Worm (Caenorhabditis elegans) whole organism, L1 larva: Measurements from ENCODE around the gene nlp-50.

Experiments used
- C16A3.4 ChIP-seq: fragments of 150-350 bp; optimal IDR thresholded peaks from 2 replicates; lab custom pipeline; 2014; ENCODE audit warnings: missing biosample characterization, missing genetic modification characterization
- C34B4.2 ChIP-seq: sonication (generic microtip); optimal IDR thresholded peaks from 2 replicates; lab custom pipeline; 2017; ENCODE audit warnings: mild to moderate bottlenecking, missing genetic modification characterization, missing compliant biosample characterization
- F16B12.6 ChIP-seq: fragments of 150-350 bp; optimal IDR thresholded peaks from 2 replicates; lab custom pipeline; 2014; ENCODE audit warnings: missing biosample characterization, missing genetic modification characterization
- Y116A8C.19 ChIP-seq: sonication (generic microtip); optimal IDR thresholded peaks from 2 replicates; lab custom pipeline; 2016; ENCODE audit warnings: missing compliant biosample characterization, missing genetic modification characterization, borderline replicate concordance
- aha-1 ChIP-seq: fragments of 150-350 bp; optimal IDR thresholded peaks from 2 replicates; lab custom pipeline; 2014; ENCODE audit warnings: missing biosample characterization, missing genetic modification characterization
- alr-1 ChIP-seq: fragments of 200-800 bp; sonication (Bioruptor generic); optimal IDR thresholded peaks from 2 replicates; lab custom pipeline; 2018; ENCODE audit warnings: borderline replicate concordance, mild to moderate bottlenecking, missing genetic modification characterization, missing compliant biosample characterization
- aly-2 ChIP-seq: fragments of 150-350 bp; optimal IDR thresholded peaks from 2 replicates; lab custom pipeline; 2014; ENCODE audit warnings: missing biosample characterization, missing genetic modification characterization
- ama-1 ChIP-seq: fragments of 150-350 bp; optimal IDR thresholded peaks from 2 replicates; lab custom pipeline; 2014
- blmp-1 ChIP-seq: fragments of 150-350 bp; optimal IDR thresholded peaks from 2 replicates; lab custom pipeline; 2014; ENCODE audit warnings: missing biosample characterization, missing genetic modification characterization
- ceh-63 ChIP-seq: fragments of 200-800 bp; sonication (Bioruptor generic); optimal IDR thresholded peaks from 2 replicates; lab custom pipeline; 2018; ENCODE audit warnings: mild to moderate bottlenecking, missing genetic modification characterization, missing compliant biosample characterization
- ceh-8 ChIP-seq: fragments of 200-800 bp; sonication (Bioruptor generic); optimal IDR thresholded peaks from 2 replicates; lab custom pipeline; 2018; ENCODE audit warnings: mild to moderate bottlenecking, missing genetic modification characterization, moderate library complexity, missing compliant biosample characterization
- ceh-88 ChIP-seq: fragments of 200-800 bp; sonication (Bioruptor generic); IDR thresholded peaks from 2 replicates; pipeline ENCODE4 v1.3.6; 2022; ENCODE audit warnings: missing genetic modification characterization, missing compliant biosample characterization
- ceh-90 ChIP-seq: sonication (generic microtip); optimal IDR thresholded peaks from 2 replicates; lab custom pipeline; 2016; ENCODE audit warnings: missing genetic modification characterization, missing compliant biosample characterization
- dsc-1 ChIP-seq: sonication (generic microtip); optimal IDR thresholded peaks from 2 replicates; lab custom pipeline; 2016; ENCODE audit warnings: mild to moderate bottlenecking, missing genetic modification characterization, missing compliant biosample characterization
- egl-13 ChIP-seq: sonication (generic microtip); optimal IDR thresholded peaks from 2 replicates; lab custom pipeline; 2016; ENCODE audit warnings: missing genotype, missing genetic modification reagents, missing genetic modification characterization, missing compliant biosample characterization
- elt-3 ChIP-seq, 6 experiments: fragments of 150-350 bp in 1 of 6; sonication (generic microtip); optimal IDR thresholded peaks; 2 replicates each; lab custom pipeline; 2017 to 2018; ENCODE audit warnings: missing biosample characterization in 6 of 6, missing genetic modification characterization in 6 of 6, inconsistent platforms in 1 of 6
- ets-5 ChIP-seq: fragments of 200-800 bp; sonication (Bioruptor generic); IDR thresholded peaks from 2 replicates; pipeline ENCODE4 v1.3.6; 2022; ENCODE audit warnings: missing genetic modification characterization, missing compliant biosample characterization
- fkh-10 ChIP-seq: sonication (generic microtip); optimal IDR thresholded peaks from 2 replicates; lab custom pipeline; 2017; ENCODE audit warnings: missing biosample characterization, missing genetic modification reagents, missing genetic modification characterization
- fkh-4 ChIP-seq: sonication (generic microtip); optimal IDR thresholded peaks from 2 replicates; lab custom pipeline; 2016; ENCODE audit warnings: missing compliant biosample characterization, missing genetic modification characterization, borderline replicate concordance
- fkh-8 ChIP-seq: sonication (generic microtip); optimal IDR thresholded peaks from 2 replicates; lab custom pipeline; 2016; ENCODE audit warnings: mild to moderate bottlenecking, missing genetic modification characterization, missing compliant biosample characterization
- fos-1 ChIP-seq: fragments of 150-350 bp; optimal IDR thresholded peaks from 2 replicates; lab custom pipeline; 2014; ENCODE audit warnings: missing biosample characterization, missing genetic modification characterization
- grh-1 ChIP-seq: fragments of 200-800 bp; sonication (Bioruptor generic); IDR thresholded peaks from 2 replicates; pipeline ENCODE4 v1.3.6; 2022; ENCODE audit warnings: missing genetic modification reagents, missing genetic modification characterization, missing compliant biosample characterization
- hlh-17 ChIP-seq: fragments of 200-800 bp; sonication (Bioruptor generic); optimal IDR thresholded peaks from 2 replicates; lab custom pipeline; 2018; ENCODE audit warnings: missing genetic modification characterization, mild to moderate bottlenecking, missing compliant biosample characterization, moderate library complexity, borderline replicate concordance
- hlh-4 ChIP-seq: sonication (generic microtip); optimal IDR thresholded peaks from 2 replicates; lab custom pipeline; 2016; ENCODE audit warnings: mild to moderate bottlenecking, missing genetic modification characterization, missing compliant biosample characterization
- hpl-2 ChIP-seq: fragments of 150-350 bp; optimal IDR thresholded peaks from 2 replicates; lab custom pipeline; 2014; ENCODE audit warnings: missing biosample characterization, missing genetic modification reagents, missing genetic modification characterization
- lin-13 ChIP-seq: fragments of 150-350 bp; optimal IDR thresholded peaks from 2 replicates; lab custom pipeline; 2014; ENCODE audit warnings: missing biosample characterization, missing genetic modification reagents, missing genetic modification characterization
- lin-14 ChIP-seq: fragments of 200-800 bp; sonication (Bioruptor generic); optimal IDR thresholded peaks from 2 replicates; lab custom pipeline; 2018; ENCODE audit warnings: mild to moderate bottlenecking, missing genetic modification characterization, moderate library complexity, missing compliant biosample characterization
- lin-15B ChIP-seq: fragments of 150-350 bp; sonication (generic microtip); optimal IDR thresholded peaks from 3 replicates; lab custom pipeline; 2014; ENCODE audit warnings: missing biosample characterization, missing genetic modification characterization
- lin-39 ChIP-seq: fragments of 150-350 bp; optimal IDR thresholded peaks from 2 replicates; lab custom pipeline; 2014; ENCODE audit warnings: missing biosample characterization, missing genetic modification reagents, missing genetic modification characterization
- lir-3 ChIP-seq: sonication (generic microtip); optimal IDR thresholded peaks from 2 replicates; lab custom pipeline; 2016; ENCODE audit warnings: mild to moderate bottlenecking, missing genetic modification characterization, moderate library complexity, missing compliant biosample characterization; ENCODE audit not compliant: poor library complexity
- mab-9 ChIP-seq: fragments of 200-800 bp; sonication (Bioruptor generic); IDR thresholded peaks from 2 replicates; pipeline ENCODE4 v1.3.6; 2022; ENCODE audit warnings: missing genetic modification reagents, missing genetic modification characterization, missing compliant biosample characterization
- mdl-1 ChIP-seq, 2 experiments: fragments of 150-350 bp; optimal IDR thresholded peaks; 2 replicates each; lab custom pipeline; 2014 to 2017; ENCODE audit warnings: missing biosample characterization in 2 of 2, missing genetic modification characterization in 2 of 2, inconsistent platforms in 1 of 2
- mef-2 ChIP-seq: fragments of 150-350 bp; optimal IDR thresholded peaks from 2 replicates; lab custom pipeline; 2014; ENCODE audit warnings: missing biosample characterization, missing genetic modification characterization
- nhr-12 ChIP-seq: sonication (generic microtip); optimal IDR thresholded peaks from 2 replicates; lab custom pipeline; 2017; ENCODE audit warnings: missing biosample characterization, missing genetic modification characterization
- nhr-19 ChIP-seq: fragments of 200-800 bp; sonication (Bioruptor generic); conservative IDR thresholded peaks from 2 replicates; pipeline ENCODE4 v1.3.6; 2022; ENCODE audit warnings: missing genetic modification characterization, missing compliant biosample characterization
- nhr-28 ChIP-seq: fragments of 150-350 bp; optimal IDR thresholded peaks from 2 replicates; lab custom pipeline; 2014; ENCODE audit warnings: missing biosample characterization, missing genetic modification characterization
- nhr-84 ChIP-seq: sonication (generic microtip); optimal IDR thresholded peaks from 2 replicates; lab custom pipeline; 2017; ENCODE audit warnings: missing biosample characterization, missing genetic modification characterization
- nhr-90 ChIP-seq: sonication (generic microtip); optimal IDR thresholded peaks from 2 replicates; lab custom pipeline; 2016; ENCODE audit warnings: mild to moderate bottlenecking, missing genetic modification characterization, missing compliant biosample characterization; ENCODE audit not compliant: poor library complexity
- pag-3 ChIP-seq: sonication (generic microtip); optimal IDR thresholded peaks from 2 replicates; lab custom pipeline; 2017; ENCODE audit warnings: missing genetic modification characterization, mild to moderate bottlenecking, missing compliant biosample characterization, antibody characterized with exemption, borderline replicate concordance; ENCODE audit not compliant: insufficient read depth
- pax-3 ChIP-seq: fragments of 200-800 bp; sonication (Bioruptor generic); optimal IDR thresholded peaks from 2 replicates; lab custom pipeline; 2018; ENCODE audit warnings: mild to moderate bottlenecking, missing genetic modification characterization, moderate library complexity, missing compliant biosample characterization
- rnt-1 ChIP-seq: sonication (generic microtip); optimal IDR thresholded peaks from 2 replicates; lab custom pipeline; 2016; ENCODE audit warnings: mild to moderate bottlenecking, missing genetic modification characterization, moderate library complexity, missing compliant biosample characterization
- snu-23 ChIP-seq: sonication (generic microtip); optimal IDR thresholded peaks from 2 replicates; lab custom pipeline; 2016; ENCODE audit warnings: missing genetic modification characterization, missing compliant biosample characterization
- swsn-7 ChIP-seq: sonication (generic microtip); optimal IDR thresholded peaks from 2 replicates; lab custom pipeline; 2016; ENCODE audit warnings: missing genetic modification characterization, missing compliant biosample characterization
- tbx-2 ChIP-seq: sonication (generic microtip); optimal IDR thresholded peaks from 2 replicates; lab custom pipeline; 2016; ENCODE audit warnings: missing genetic modification characterization, missing compliant biosample characterization
- unc-30 ChIP-seq: sonication (generic microtip); optimal IDR thresholded peaks from 2 replicates; lab custom pipeline; 2017; ENCODE audit warnings: missing biosample characterization, missing genetic modification characterization
- unc-62 ChIP-seq: fragments of 150-350 bp; optimal IDR thresholded peaks from 2 replicates; lab custom pipeline; 2014; ENCODE audit warnings: missing biosample characterization, missing genetic modification reagents, missing genetic modification characterization
- unc-86 ChIP-seq: sonication (generic microtip); optimal IDR thresholded peaks from 2 replicates; lab custom pipeline; 2016; ENCODE audit warnings: missing genetic modification characterization, missing compliant biosample characterization
- vab-15 ChIP-seq: sonication (generic microtip); optimal IDR thresholded peaks from 2 replicates; lab custom pipeline; 2017; ENCODE audit warnings: missing genotype, mild to moderate bottlenecking, missing genetic modification characterization, missing compliant biosample characterization
- xbp-1 ChIP-seq: sonication (generic microtip); optimal IDR thresholded peaks from 2 replicates; lab custom pipeline; 2016; ENCODE audit warnings: missing genetic modification characterization, missing compliant biosample characterization
- zag-1 ChIP-seq: fragments of 150-350 bp; optimal IDR thresholded peaks from 2 replicates; lab custom pipeline; 2014; ENCODE audit warnings: missing biosample characterization, missing genetic modification characterization
- zip-4 ChIP-seq: fragments of 200-800 bp; sonication (Bioruptor generic); optimal IDR thresholded peaks from 2 replicates; lab custom pipeline; 2018; ENCODE audit warnings: mild to moderate bottlenecking, missing genetic modification characterization, moderate library complexity, missing compliant biosample characterization
- ztf-11 ChIP-seq, 2 experiments: sonication (generic microtip); optimal IDR thresholded peaks; 2 replicates each; lab custom pipeline; 2016 to 2017; ENCODE audit warnings: missing genetic modification characterization in 2 of 2, missing biosample characterization in 1 of 2, missing compliant biosample characterization in 1 of 2
- ztf-4 ChIP-seq: fragments of 150-350 bp; optimal IDR thresholded peaks from 2 replicates; lab custom pipeline; 2014; ENCODE audit warnings: missing biosample characterization, missing genetic modification characterization

The nlp-50 gene

DNA sequence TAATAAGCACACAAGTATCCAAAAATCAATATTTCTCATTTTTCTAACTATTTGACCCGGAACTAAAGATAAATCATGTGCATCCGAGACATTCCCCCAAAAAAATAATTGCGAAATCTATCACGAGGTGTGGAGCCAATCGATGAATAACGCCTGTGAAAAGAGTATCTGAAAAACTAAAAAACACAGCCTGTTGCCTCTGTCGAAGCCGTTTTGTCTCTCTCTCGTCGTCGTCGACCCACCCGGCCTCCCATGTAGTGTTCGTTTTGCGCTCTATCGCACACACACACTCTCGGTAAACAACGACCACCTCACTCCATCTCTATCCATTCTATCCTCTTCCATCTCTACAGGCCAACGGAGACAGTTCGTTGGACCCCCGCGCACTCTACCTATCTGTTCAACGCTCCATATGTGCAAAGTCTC, 17.9 kb downstream of the nlp-50 start (continued):
- TF ChIP-seq ets-5 (GFP tag; lab: Robert Waterston, UW) (no peak), grh-1 (GFP tag; lab: Robert Waterston, UW) (no peak), vab-15 (no peak), swsn-7 (tag; lab: Kevin White, UChicago) (peak; percentile 37), zip-4 (GFP tag; lab: Kevin White, UChicago) (peak; percentile 93), aly-2 (no peak), C16A3.4 (tag; lab: Kevin White, UChicago) (peak; percentile 36), snu-23 (peak; percentile 58), nhr-19 (GFP tag; lab: Robert Waterston, UW) (no peak; the same call in 1 of the 2 replicates), ceh-8 (GFP tag; lab: Kevin White, UChicago) (no peak), egl-13 (tag; lab: Kevin White, UChicago) (peak; percentile 56), unc-62 (GFP tag; lab: Kevin White, UChicago) (no peak), ceh-88 (no peak), fos-1 (tag; lab: Kevin White, UChicago) (no peak), mab-9 (GFP tag; lab: Robert Waterston, UW) (no peak), hpl-2 (GFP tag; lab: Kevin White, UChicago) (no peak), fkh-4 (tag; lab: Kevin White, UChicago) (no peak), elt-3 (tag; optimal IDR thresholded peaks at IDR 0.05; lab: Kevin White, UChicago) (peak in 1 of 6 experiments; percentile 8), ztf-4 (tag; lab: Kevin White, UChicago) (peak; percentile 36), lir-3 (tag; lab: Kevin White, UChicago) (peak; percentile 7), nhr-12 (tag; lab: Kevin White, UChicago) (no peak), F16B12.6 (tag; lab: Kevin White, UChicago) (no peak), unc-30 (tag; lab: Kevin White, UChicago) (no peak), xbp-1 (tag; lab: Kevin White, UChicago) (peak; percentile 7), aha-1 (no peak), fkh-8 (tag; lab: Kevin White, UChicago) (peak; percentile 84), fkh-10 (peak; percentile 1), ceh-63 (GFP tag; lab: Kevin White, UChicago) (no peak), nhr-84 (no peak), rnt-1 (tag; lab: Kevin White, UChicago) (peak; percentile 55), tbx-2 (tag; lab: Kevin White, UChicago) (peak; percentile 15), nhr-28 (tag; lab: Kevin White, UChicago) (no peak), hlh-4 (tag; lab: Kevin White, UChicago) (no peak), alr-1 (no peak), dsc-1 (tag; lab: Kevin White, UChicago) (no peak), mdl-1 (tag; optimal IDR thresholded peaks at IDR 0.05; lab: Kevin White, UChicago) (peak in 1 of 2 experiments; percentile 17), blmp-1 (tag; lab: Kevin White, UChicago) (no peak), ama-1 (no peak), lin-13 (GFP tag; lab: Kevin White, UChicago) (no peak), ceh-90 (no peak), C34B4.2 (tag; lab: Kevin White, UChicago) (no peak), Y116A8C.19 (tag; lab: Kevin White, UChicago) (no peak), lin-15B (tag; lab: Kevin White, UChicago) (peak; percentile 48), unc-86 (tag; lab: Kevin White, UChicago) (peak; percentile 32), lin-39 (peak; percentile 15), hlh-17 (GFP tag; lab: Kevin White, UChicago) (no peak), pax-3 (tag; lab: Kevin White, UChicago) (peak; percentile 70), lin-14 (GFP tag; lab: Kevin White, UChicago) (peak; percentile 87), pag-3 (tag; lab: Kevin White, UChicago) (no peak), nhr-90 (tag; lab: Kevin White, UChicago) (no peak), mef-2 (tag; lab: Kevin White, UChicago) (no peak), zag-1 (tag; lab: Kevin White, UChicago) (no peak), ztf-11 (tag; optimal IDR thresholded peaks at IDR 0.05; lab: Kevin White, UChicago) (no peak)
